Worm (Caenorhabditis elegans) whole organism, midembryonic: ENCODE measurements around the gene T15H9.4.

Source experiments
- T22C8.4 ChIP-seq: fragments of 200-800 bp; sonication (Bioruptor generic); IDR thresholded peaks from 2 replicates; pipeline ENCODE4 v1.3.6; 2022; ENCODE audit warnings: missing genetic modification characterization, missing compliant biosample characterization
- flt-1 ChIP-seq: fragments of 200-800 bp; sonication (Bioruptor generic); IDR thresholded peaks from 2 replicates; pipeline ENCODE4 v1.3.6; 2022; ENCODE audit warnings: missing genetic modification characterization, missing compliant biosample characterization
- klf-2 ChIP-seq: fragments of 200-800 bp; sonication (Bioruptor generic); conservative IDR thresholded peaks from 2 replicates; pipeline ENCODE4 v1.3.6; 2022; ENCODE audit warnings: missing genetic modification reagents, missing genetic modification characterization, missing compliant biosample characterization
- med-1 ChIP-seq: sonication (generic microtip); optimal IDR thresholded peaks from 2 replicates; lab custom pipeline; 2017; ENCODE audit warnings: missing genetic modification characterization, mild to moderate bottlenecking, missing compliant biosample characterization, antibody characterized with exemption, missing genetic modification reagents; ENCODE audit not compliant: insufficient read depth
- tab-1 ChIP-seq: fragments of 200-800 bp; sonication (Bioruptor generic); IDR thresholded peaks from 2 replicates; pipeline ENCODE4 v1.3.6; 2022; ENCODE audit warnings: missing genetic modification characterization, missing compliant biosample characterization
- ztf-29 ChIP-seq: fragments of 200-800 bp; sonication (Bioruptor generic); IDR thresholded peaks from 2 replicates; pipeline ENCODE4 v1.3.6; 2022; ENCODE audit warnings: missing genetic modification reagents, missing genetic modification characterization, missing compliant biosample characterization

ce11 chrII:9662160-9662559, 50.5 kb downstream of the T15H9.4 start:
- TF ChIP-seq med-1 (GFP tag; lab: Kevin White, UChicago) (no peak), tab-1 (GFP tag; lab: Robert Waterston, UW) (no peak), ztf-29 (GFP tag; lab: Robert Waterston, UW) (no peak), flt-1 (no peak), T22C8.4 (no peak), klf-2 (GFP tag; lab: Robert Waterston, UW) (no peak)
